Worm (Caenorhabditis elegans) whole organism, midembryonic: ENCODE results near the gene str-173.

ENCODE experiments used
- cog-1 ChIP-seq: sonication (generic microtip); optimal IDR thresholded peaks from 2 replicates; lab custom pipeline; 2016; ENCODE audit warnings: missing genetic modification characterization, missing compliant biosample characterization
- klf-2 ChIP-seq: fragments of 200-800 bp; sonication (Bioruptor generic); conservative IDR thresholded peaks from 2 replicates; pipeline ENCODE4 v1.3.6; 2022; ENCODE audit warnings: missing genetic modification reagents, missing genetic modification characterization, missing compliant biosample characterization
- med-1 ChIP-seq: sonication (generic microtip); optimal IDR thresholded peaks from 2 replicates; lab custom pipeline; 2017; ENCODE audit warnings: missing genetic modification characterization, mild to moderate bottlenecking, missing compliant biosample characterization, antibody characterized with exemption, missing genetic modification reagents; ENCODE audit not compliant: insufficient read depth
- ref-1 ChIP-seq: fragments of 200-800 bp; sonication (Bioruptor generic); conservative IDR thresholded peaks from 2 replicates; pipeline ENCODE4 v1.3.6; 2022; ENCODE audit warnings: missing genetic modification reagents, missing genetic modification characterization, missing compliant biosample characterization
- tab-1 ChIP-seq: fragments of 200-800 bp; sonication (Bioruptor generic); IDR thresholded peaks from 2 replicates; pipeline ENCODE4 v1.3.6; 2022; ENCODE audit warnings: missing genetic modification characterization, missing compliant biosample characterization
- ztf-23 ChIP-seq: fragments of 200-800 bp; sonication (Bioruptor generic); IDR thresholded peaks from 2 replicates; pipeline ENCODE4 v1.3.6; 2022; ENCODE audit warnings: missing genetic modification reagents, missing genetic modification characterization, missing compliant biosample characterization
- ztf-29 ChIP-seq: fragments of 200-800 bp; sonication (Bioruptor generic); IDR thresholded peaks from 2 replicates; pipeline ENCODE4 v1.3.6; 2022; ENCODE audit warnings: missing genetic modification reagents, missing genetic modification characterization, missing compliant biosample characterization

- no peak for TF ChIP-seq ztf-29 (GFP tag; lab: Robert Waterston, UW)
- no peak for TF ChIP-seq med-1 (GFP tag; lab: Kevin White, UChicago)
- no peak for TF ChIP-seq ztf-23
- TF ChIP-seq tab-1 (GFP tag; lab: Robert Waterston, UW), result no peak
- TF ChIP-seq cog-1, result no peak
- no peak for TF ChIP-seq klf-2 (GFP tag; lab: Robert Waterston, UW)
- TF ChIP-seq ref-1, result no peak
Observed at ce11 chrIV:4887258-4887657, 25.7 kb downstream of the str-173 start, which contains the start of gene T08B6.1.
